Worm (Caenorhabditis elegans) whole organism, late embryonic: ENCODE results near the gene C26H9A.3.

Source experiments
- C08G9.2 ChIP-seq: sonication (generic microtip); optimal IDR thresholded peaks from 2 replicates; lab custom pipeline; 2016; ENCODE audit warnings: mild to moderate bottlenecking, missing genetic modification characterization, moderate library complexity, missing compliant biosample characterization
- F13H6.1 ChIP-seq: sonication (generic microtip); optimal IDR thresholded peaks from 2 replicates; lab custom pipeline; 2016; ENCODE audit warnings: missing genetic modification characterization, missing compliant biosample characterization
- K09A11.1 ChIP-seq: sonication (generic microtip); optimal IDR thresholded peaks from 2 replicates; lab custom pipeline; 2017; ENCODE audit warnings: antibody characterized with exemption, mild to moderate bottlenecking, missing genetic modification characterization, missing compliant biosample characterization; ENCODE audit not compliant: insufficient read depth
- Y22D7AL.16 ChIP-seq: sonication (generic microtip); optimal IDR thresholded peaks from 2 replicates; lab custom pipeline; 2016; ENCODE audit warnings: missing genetic modification characterization, missing compliant biosample characterization
- ama-1 ChIP-seq: fragments of 150-350 bp; optimal IDR thresholded peaks from 2 replicates; lab custom pipeline; 2014
- ceh-14 ChIP-seq: sonication (generic microtip); optimal IDR thresholded peaks from 2 replicates; lab custom pipeline; 2016; ENCODE audit warnings: missing genotype, missing genetic modification characterization, missing compliant biosample characterization
- ceh-18 ChIP-seq: sonication (generic microtip); optimal IDR thresholded peaks from 2 replicates; lab custom pipeline; 2016; ENCODE audit warnings: missing genetic modification characterization, missing compliant biosample characterization
- ceh-2 ChIP-seq: sonication (generic microtip); optimal IDR thresholded peaks from 2 replicates; lab custom pipeline; 2016; ENCODE audit warnings: missing genotype, missing genetic modification characterization, missing compliant biosample characterization
- ceh-24 ChIP-seq: sonication (generic microtip); optimal IDR thresholded peaks from 2 replicates; lab custom pipeline; 2016; ENCODE audit warnings: mild to moderate bottlenecking, missing genetic modification characterization, missing compliant biosample characterization
- ceh-31 ChIP-seq: sonication (generic microtip); optimal IDR thresholded peaks from 2 replicates; lab custom pipeline; 2016; ENCODE audit warnings: missing genetic modification characterization, missing compliant biosample characterization
- ceh-34 ChIP-seq: sonication (generic microtip); optimal IDR thresholded peaks from 2 replicates; lab custom pipeline; 2016; ENCODE audit warnings: mild to moderate bottlenecking, missing genetic modification characterization, missing compliant biosample characterization
- ceh-45 ChIP-seq: fragments of 200-800 bp; sonication (Bioruptor generic); IDR thresholded peaks from 2 replicates; pipeline ENCODE4 v1.3.6; 2022; ENCODE audit warnings: missing genetic modification reagents, missing genetic modification characterization, missing compliant biosample characterization
- ceh-6 ChIP-seq: fragments of 200-800 bp; sonication (Bioruptor generic); optimal IDR thresholded peaks from 2 replicates; lab custom pipeline; 2018; ENCODE audit warnings: mild to moderate bottlenecking, missing genetic modification characterization, missing compliant biosample characterization
- ceh-9 ChIP-seq: sonication (generic microtip); optimal IDR thresholded peaks from 2 replicates; lab custom pipeline; 2016; ENCODE audit warnings: mild to moderate bottlenecking, missing genetic modification characterization, inconsistent platforms, missing compliant biosample characterization
- dmd-4 ChIP-seq: sonication (generic microtip); optimal IDR thresholded peaks from 2 replicates; lab custom pipeline; 2016; ENCODE audit warnings: borderline replicate concordance, missing genetic modification characterization, missing compliant biosample characterization
- dve-1 ChIP-seq: sonication (generic microtip); optimal IDR thresholded peaks from 2 replicates; lab custom pipeline; 2017; ENCODE audit warnings: antibody characterized with exemption, mild to moderate bottlenecking, missing genetic modification characterization, missing compliant biosample characterization
- elt-2 ChIP-seq: sonication (generic microtip); optimal IDR thresholded peaks from 2 replicates; lab custom pipeline; 2016; ENCODE audit warnings: missing genetic modification reagents, missing genetic modification characterization, missing compliant biosample characterization
- elt-4 ChIP-seq: sonication (generic microtip); optimal IDR thresholded peaks from 2 replicates; lab custom pipeline; 2016; ENCODE audit warnings: missing genetic modification characterization, missing compliant biosample characterization
- ets-4 ChIP-seq: sonication (generic microtip); optimal IDR thresholded peaks from 2 replicates; lab custom pipeline; 2016; ENCODE audit warnings: missing genetic modification characterization, missing compliant biosample characterization
- fax-1 ChIP-seq: sonication (generic microtip); optimal IDR thresholded peaks from 2 replicates; lab custom pipeline; 2016; ENCODE audit warnings: missing genotype, missing genetic modification characterization, missing compliant biosample characterization
- fkh-6 ChIP-seq: sonication (generic microtip); optimal IDR thresholded peaks from 2 replicates; lab custom pipeline; 2016; ENCODE audit warnings: missing genetic modification characterization, missing compliant biosample characterization
- hlh-13 ChIP-seq: fragments of 200-800 bp; sonication (Bioruptor generic); optimal IDR thresholded peaks from 2 replicates; lab custom pipeline; 2018; ENCODE audit warnings: mild to moderate bottlenecking, missing genetic modification characterization, missing compliant biosample characterization
- lim-6 ChIP-seq: sonication (generic microtip); optimal IDR thresholded peaks from 2 replicates; lab custom pipeline; 2016; ENCODE audit warnings: missing genetic modification characterization, missing compliant biosample characterization
- lin-11 ChIP-seq: fragments of 200-800 bp; sonication (Bioruptor generic); optimal IDR thresholded peaks from 2 replicates; lab custom pipeline; 2018; ENCODE audit warnings: mild to moderate bottlenecking, missing genetic modification characterization, missing compliant biosample characterization
- madf-2 ChIP-seq: sonication (generic microtip); optimal IDR thresholded peaks from 2 replicates; lab custom pipeline; 2017; ENCODE audit warnings: missing genetic modification characterization, missing compliant biosample characterization
- nfya-1 ChIP-seq: sonication (generic microtip); optimal IDR thresholded peaks from 2 replicates; lab custom pipeline; 2017; ENCODE audit warnings: missing genetic modification characterization, mild to moderate bottlenecking, missing compliant biosample characterization, antibody characterized with exemption, moderate library complexity
- pat-9 ChIP-seq: fragments of 200-800 bp; sonication (Bioruptor generic); optimal IDR thresholded peaks from 2 replicates; lab custom pipeline; 2018; ENCODE audit warnings: mild to moderate bottlenecking, missing genetic modification characterization, moderate library complexity, missing compliant biosample characterization
- pros-1 ChIP-seq: fragments of 150-350 bp; optimal IDR thresholded peaks from 2 replicates; lab custom pipeline; 2014; ENCODE audit warnings: missing biosample characterization, missing genetic modification reagents, missing genetic modification characterization
- rnt-1 ChIP-seq: sonication (generic microtip); optimal IDR thresholded peaks from 2 replicates; lab custom pipeline; 2016; ENCODE audit warnings: missing genetic modification characterization, missing compliant biosample characterization
- sdc-2 ChIP-seq: sonication (generic microtip); optimal IDR thresholded peaks from 2 replicates; lab custom pipeline; 2016; ENCODE audit warnings: missing genotype, missing genetic modification characterization, missing compliant biosample characterization
- sox-2 ChIP-seq: fragments of 200-800 bp; sonication (Bioruptor generic); IDR thresholded peaks from 2 replicates; pipeline ENCODE4 v1.3.6; 2022; ENCODE audit warnings: missing genetic modification reagents, missing genetic modification characterization, missing compliant biosample characterization
- tbx-2 ChIP-seq: sonication (generic microtip); optimal IDR thresholded peaks from 2 replicates; lab custom pipeline; 2016; ENCODE audit warnings: missing genetic modification characterization, missing compliant biosample characterization
- unc-42 ChIP-seq: sonication (generic microtip); optimal IDR thresholded peaks from 2 replicates; lab custom pipeline; 2016; ENCODE audit warnings: missing genotype, missing genetic modification characterization, missing compliant biosample characterization
- unc-55 ChIP-seq: sonication (generic microtip); optimal IDR thresholded peaks from 2 replicates; lab custom pipeline; 2017; ENCODE audit warnings: missing biosample characterization, missing genetic modification reagents, missing genetic modification characterization
- unc-86 ChIP-seq: sonication (generic microtip); optimal IDR thresholded peaks from 2 replicates; lab custom pipeline; 2016; ENCODE audit warnings: missing genetic modification characterization, missing compliant biosample characterization
- zip-5 ChIP-seq: sonication (generic microtip); optimal IDR thresholded peaks from 2 replicates; lab custom pipeline; 2016; ENCODE audit warnings: missing genetic modification characterization, missing compliant biosample characterization

C26H9A.3 gene

DNA sequence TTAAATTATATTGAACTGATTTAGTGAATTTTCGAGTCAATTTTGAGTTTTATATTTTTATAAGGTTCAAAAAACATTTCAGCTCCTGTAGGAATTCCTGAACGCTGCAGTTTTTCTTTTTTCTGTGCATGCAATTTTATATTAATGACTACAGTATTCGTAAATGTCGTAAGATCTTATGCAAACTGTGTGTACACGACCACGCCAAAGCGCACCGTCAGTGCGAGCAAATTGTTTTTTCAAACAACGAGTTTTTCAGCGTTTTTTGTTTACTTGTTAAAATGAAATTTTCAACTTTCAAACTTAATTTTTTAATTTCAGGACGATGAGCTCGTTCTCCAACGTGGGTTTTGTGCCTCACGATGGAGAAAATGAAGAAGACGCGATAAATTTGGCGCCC lies 926 bp upstream of the C26H9A.3 start, which contains the start of gene vha-7:
TSS of gene vha-7 (plus strand) at position 326 of the 400 bp plus-strand sequence.
- TF ChIP-seq nfya-1 (tag; lab: Kevin White, UChicago) (no peak), C08G9.2 (no peak), unc-86 (tag; lab: Kevin White, UChicago) (no peak), pat-9 (no peak), ceh-14 (tag; lab: Kevin White, UChicago) (no peak), K09A11.1 (tag; lab: Kevin White, UChicago) (no peak), unc-42 (tag; lab: Kevin White, UChicago) (no peak), elt-4 (tag; lab: Kevin White, UChicago) (no peak), ets-4 (tag; lab: Kevin White, UChicago) (no peak), F13H6.1 (tag; lab: Kevin White, UChicago) (no peak), sdc-2 (tag; lab: Kevin White, UChicago) (no peak), zip-5 (no peak), ceh-9 (tag; lab: Kevin White, UChicago) (no peak), ceh-31 (tag; lab: Kevin White, UChicago) (no peak), sox-2 (no peak), ceh-6 (GFP tag; lab: Kevin White, UChicago) (no peak)

DNA sequence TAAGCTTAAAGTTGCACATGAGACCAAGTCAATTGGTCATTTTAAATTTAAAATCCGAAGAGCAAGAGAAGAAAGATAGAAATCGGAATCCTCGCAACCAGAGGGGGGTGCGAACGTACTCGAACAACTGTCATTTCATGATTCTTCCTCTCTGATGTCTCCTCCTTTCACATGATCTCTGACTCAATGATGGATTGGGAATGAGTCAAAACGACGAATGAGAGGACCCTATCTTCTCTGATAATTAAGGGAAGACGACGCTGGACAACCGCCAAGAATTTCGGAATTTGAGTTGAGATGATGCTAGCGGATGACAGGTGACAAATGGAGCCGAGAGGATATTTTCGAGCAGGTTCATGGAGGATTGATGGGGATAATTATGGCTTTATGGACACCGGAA lies 1.9 kb downstream of the C26H9A.3 start:
- TF ChIP-seq lin-11 (no peak), hlh-13 (GFP tag; lab: Kevin White, UChicago) (no peak), rnt-1 (tag; lab: Kevin White, UChicago) (peak; percentile 69), fkh-6 (tag; lab: Kevin White, UChicago) (no peak), ceh-14 (tag; lab: Kevin White, UChicago) (no peak), nfya-1 (tag; lab: Kevin White, UChicago) (no peak), unc-55 (GFP tag; lab: Kevin White, UChicago) (peak; percentile 94), ceh-18 (tag; lab: Kevin White, UChicago) (peak; percentile 71)

DNA sequence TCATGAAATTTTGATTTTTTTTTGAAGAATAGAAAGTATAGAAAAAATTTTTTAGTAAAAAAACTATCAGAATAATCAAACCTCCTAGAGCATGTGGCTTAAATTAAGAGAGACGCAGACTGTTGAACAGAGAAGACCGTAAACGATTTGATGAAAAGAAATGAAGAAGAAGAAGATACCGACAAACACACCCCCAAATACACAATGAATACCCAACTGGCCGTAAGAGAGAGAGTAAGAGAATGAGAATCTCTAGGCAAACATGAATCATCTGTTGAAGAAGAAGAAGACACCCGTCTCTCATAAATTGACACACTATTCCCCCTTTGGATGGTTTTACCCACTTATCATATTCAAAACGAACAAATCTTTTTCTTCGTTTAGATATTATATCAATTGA lies 5.4 kb downstream of the C26H9A.3 start:
- TF ChIP-seq dve-1 (tag; lab: Kevin White, UChicago) (peak; percentile 46), elt-2 (tag; lab: Kevin White, UChicago) (peak; percentile 11), ceh-34 (tag; lab: Kevin White, UChicago) (peak; percentile 0), ceh-14 (tag; lab: Kevin White, UChicago) (no peak)
- TF ChIP-seq, all 69 proteins: peak for 3

DNA sequence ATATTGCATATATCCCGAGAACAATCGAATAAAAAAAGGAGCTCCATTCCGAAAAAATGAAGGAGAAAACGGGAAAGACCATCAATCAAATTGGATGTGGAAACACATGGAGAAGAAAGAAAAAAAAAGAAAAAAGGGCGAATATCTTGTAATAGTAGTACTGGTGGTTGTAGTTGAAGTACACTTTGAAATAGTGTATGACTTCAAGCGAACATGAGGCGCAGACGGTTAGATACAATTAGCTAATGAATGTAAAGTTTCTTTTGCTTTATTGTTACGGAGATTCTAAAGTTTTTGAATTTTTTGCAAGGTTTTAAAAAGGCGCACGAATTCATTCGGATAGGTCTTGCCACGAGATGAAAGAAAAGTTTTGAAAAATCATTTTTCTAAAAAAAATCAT lies 6.8 kb downstream of the C26H9A.3 start:
- TF ChIP-seq ceh-24 (tag; lab: Kevin White, UChicago) = no peak
- no peak for TF ChIP-seq ama-1 (lab: Kevin White, UChicago)
- peak; percentile 22 for TF ChIP-seq unc-42 (tag; lab: Kevin White, UChicago)
- TF ChIP-seq Y22D7AL.16 = no peak

DNA sequence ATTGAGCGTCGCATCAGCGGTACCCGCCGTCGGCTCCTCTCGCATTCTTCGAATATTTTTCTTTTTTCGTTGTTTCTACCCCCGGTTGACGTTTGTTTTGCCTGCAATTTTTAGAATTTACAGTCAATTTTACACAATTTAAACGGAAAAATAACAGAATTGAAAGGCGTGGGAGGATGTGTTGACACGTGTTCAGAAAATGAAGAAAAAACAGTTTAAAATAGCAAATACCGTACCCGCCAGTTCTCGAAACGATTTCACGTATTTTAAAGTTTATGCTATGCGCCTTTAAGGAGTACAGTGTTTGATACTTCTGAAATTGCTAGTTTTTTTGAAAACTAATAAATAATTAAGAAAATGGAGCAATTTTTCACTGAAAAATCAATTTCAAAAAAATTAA lies 8.3 kb downstream of the C26H9A.3 start, which contains the start of gene ark-1:
TSS of gene ark-1 (minus strand) at position 101 of the 400 bp plus-strand sequence.
- no peak for TF ChIP-seq rnt-1 (tag; lab: Kevin White, UChicago)
- TF ChIP-seq ceh-45 (GFP tag; lab: Robert Waterston, UW) = no peak
- no peak for TF ChIP-seq madf-2
- no peak for TF ChIP-seq pros-1 (tag; lab: Kevin White, UChicago)
- TF ChIP-seq, all 69 proteins: peak for 0

DNA sequence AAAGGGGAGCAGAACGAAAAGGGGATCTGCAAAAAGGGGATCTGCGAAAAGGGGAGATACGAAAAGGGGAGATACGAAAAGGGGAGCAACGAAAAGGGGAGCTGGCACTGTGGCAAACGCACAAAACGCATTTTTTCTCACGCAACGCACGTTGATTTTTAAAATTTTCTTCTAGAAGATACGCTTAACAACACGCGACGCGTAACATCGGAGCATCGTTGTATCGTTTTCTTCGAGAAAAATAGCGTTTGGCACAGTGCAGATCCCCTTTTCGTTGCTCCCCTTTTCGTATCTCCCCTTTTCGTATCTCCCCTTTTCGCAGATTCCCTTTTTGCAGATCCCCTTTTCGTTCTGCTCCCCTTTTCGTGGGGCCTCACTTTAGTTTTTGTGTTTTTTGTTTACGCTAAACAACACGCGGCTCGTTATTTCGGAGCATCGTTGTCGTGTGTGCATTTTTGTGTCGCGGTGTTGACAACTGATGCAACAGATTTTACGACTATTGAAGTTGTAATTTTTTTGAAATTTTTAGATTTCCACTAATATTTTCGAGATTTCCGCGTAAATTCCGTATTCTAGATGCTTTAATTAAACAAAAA lies 17.6 kb downstream of the C26H9A.3 start:
- peak; percentile 59 for TF ChIP-seq lim-6 (tag; lab: Kevin White, UChicago)
- TF ChIP-seq ceh-14 (tag; lab: Kevin White, UChicago) = peak; percentile 35
- TF ChIP-seq tbx-2 (tag; lab: Kevin White, UChicago) = peak; percentile 31
- peak; percentile 55 for TF ChIP-seq zip-5
- peak; percentile 21 for TF ChIP-seq fax-1 (tag; lab: Kevin White, UChicago)
- TF ChIP-seq ceh-31 (tag; lab: Kevin White, UChicago) = peak; percentile 88
- peak; percentile 50 for TF ChIP-seq ceh-2
- peak; percentile 3 for TF ChIP-seq ceh-18 (tag; lab: Kevin White, UChicago)
- peak; percentile 21 for TF ChIP-seq rnt-1 (tag; lab: Kevin White, UChicago)
- TF ChIP-seq dmd-4 (tag; lab: Kevin White, UChicago) = peak; percentile 17
- peak; percentile 54 for TF ChIP-seq C08G9.2
- TF ChIP-seq unc-42 (tag; lab: Kevin White, UChicago) = peak; percentile 12
- TF ChIP-seq ets-4 (tag; lab: Kevin White, UChicago) = peak; percentile 49
